Worm (Caenorhabditis elegans) whole organism, L4 larva: Measurements from ENCODE around the gene C45B11.6.

Experiments
- ZK337.2 ChIP-seq: fragments of 200-800 bp; sonication (Bioruptor generic); IDR thresholded peaks from 2 replicates; pipeline ENCODE4 v1.3.6; 2022; ENCODE audit warnings: missing genetic modification reagents, missing genetic modification characterization, missing compliant biosample characterization
- ZK546.5 ChIP-seq, 2 experiments: sonication (generic microtip); optimal IDR thresholded peaks; 2 replicates each; lab custom pipeline; 2017; ENCODE audit warnings: missing biosample characterization in 2 of 2, missing genetic modification characterization in 2 of 2
- ama-1 ChIP-seq: fragments of 150-350 bp; optimal IDR thresholded peaks from 2 replicates; lab custom pipeline; 2014; ENCODE audit warnings: inconsistent platforms, mixed read lengths
- dpl-1 ChIP-seq: fragments of 150-350 bp; optimal IDR thresholded peaks from 2 replicates; lab custom pipeline; 2014; ENCODE audit warnings: missing biosample characterization, missing genetic modification reagents, missing genetic modification characterization
- fos-1 ChIP-seq: fragments of 150-350 bp; optimal IDR thresholded peaks from 2 replicates; lab custom pipeline; 2014; ENCODE audit warnings: missing biosample characterization, missing genetic modification characterization
- hmg-1.1 ChIP-seq: fragments of 200-800 bp; sonication (Bioruptor generic); IDR thresholded peaks from 2 replicates; pipeline ENCODE4 v1.3.6; 2022; ENCODE audit warnings: missing genetic modification reagents, missing genetic modification characterization, missing compliant biosample characterization
- jun-1 ChIP-seq: fragments of 150-350 bp; optimal IDR thresholded peaks from 2 replicates; lab custom pipeline; 2014; ENCODE audit warnings: missing biosample characterization, missing genetic modification reagents, missing genetic modification characterization
- lsy-2 ChIP-seq, 2 experiments: fragments of 150-350 bp in 1 of 2; sonication (generic microtip) in 1 of 2; optimal IDR thresholded peaks; 2 replicates each; lab custom pipeline; 2014 to 2017; ENCODE audit warnings: missing biosample characterization in 2 of 2, missing genetic modification characterization in 2 of 2
- mdt-29 ChIP-seq: fragments of 200-800 bp; sonication (Bioruptor generic); IDR thresholded peaks from 2 replicates; pipeline ENCODE4 v1.3.6; 2022; ENCODE audit warnings: missing genetic modification reagents, missing genetic modification characterization, missing compliant biosample characterization
- pha-4 ChIP-seq, 2 experiments: fragments of 150-350 bp in 1 of 2; fragments of 200-800 bp in 1 of 2; sonication (Bioruptor generic) in 1 of 2; IDR thresholded peaks in 1 of 2; optimal IDR thresholded peaks in 1 of 2; 2 replicates each; pipeline versions ENCODE4 v1.3.6 to Lab custom; 2014 to 2022; ENCODE audit warnings: missing genetic modification characterization in 2 of 2, missing genetic modification reagents in 2 of 2, missing biosample characterization in 1 of 2, missing compliant biosample characterization in 1 of 2
- skn-1 ChIP-seq: fragments of 150-350 bp; optimal IDR thresholded peaks from 2 replicates; lab custom pipeline; 2014; ENCODE audit warnings: missing biosample characterization, missing genetic modification characterization
- zip-11 ChIP-seq: fragments of 200-800 bp; sonication (Bioruptor generic); IDR thresholded peaks from 2 replicates; pipeline ENCODE4 v1.3.6; 2022; ENCODE audit warnings: missing genetic modification characterization, missing compliant biosample characterization

DNA sequence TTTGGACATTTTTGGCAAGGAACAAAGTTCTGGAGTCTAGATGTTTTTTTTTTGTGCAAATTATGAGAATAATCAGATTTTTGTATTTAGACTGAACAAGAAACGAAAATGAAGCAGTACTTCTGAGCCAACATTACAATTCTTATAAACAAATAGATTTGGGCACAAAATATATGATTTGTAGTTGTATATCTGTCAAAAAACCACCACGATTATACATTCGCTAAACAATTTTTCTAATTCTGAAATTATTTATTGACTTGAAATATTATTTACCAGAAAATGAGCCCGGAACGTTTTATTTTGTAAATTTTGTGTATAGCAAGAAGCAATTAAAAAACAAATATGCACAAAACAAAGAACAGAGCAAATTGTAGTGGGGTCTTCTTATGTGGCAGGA, 27.6 kb downstream of the C45B11.6 start:
- TF ChIP-seq pha-4 (GFP tag; IDR thresholded peaks at IDR 0.05; lab: Robert Waterston, UW) (no peak), pha-4 (tag; optimal IDR thresholded peaks at IDR 0.05; lab: Kevin White, UChicago) (no peak), ZK337.2 (no peak), jun-1 (tag; lab: Kevin White, UChicago) (no peak), skn-1 (no peak), ZK546.5 (tag; optimal IDR thresholded peaks at IDR 0.05; lab: Kevin White, UChicago) (no peak), dpl-1 (GFP tag; lab: Kevin White, UChicago) (no peak), lsy-2 (tag; optimal IDR thresholded peaks at IDR 0.05; lab: Kevin White, UChicago) (no peak), fos-1 (peak; percentile 22), ama-1 (no peak), zip-11 (GFP tag; lab: Robert Waterston, UW) (no peak), mdt-29 (no peak), hmg-1.1 (GFP tag; lab: Robert Waterston, UW) (no peak)
